Fruit fly (Drosophila melanogaster) whole organism, adult: Measurements from ENCODE around the gene mRpL21.

Experiments used
- CG11617 ChIP-seq: fragments of 200-800 bp; sonication (Bioruptor generic); optimal IDR thresholded peaks from 2 replicates; lab custom pipeline; 2017; ENCODE audit warnings: mild to moderate bottlenecking, missing biosample characterization, missing genetic modification reagents, missing genetic modification characterization
- CG14711 ChIP-seq: fragments of 200-800 bp; sonication (Bioruptor generic); optimal IDR thresholded peaks from 2 replicates; lab custom pipeline; 2018; ENCODE audit warnings: missing biosample characterization, mild to moderate bottlenecking, missing genetic modification characterization, moderate library complexity
- Crg-1 ChIP-seq: fragments of 200-800 bp; sonication (Bioruptor generic); optimal IDR thresholded peaks from 2 replicates; lab custom pipeline; 2016; ENCODE audit warnings: missing biosample characterization, missing genetic modification characterization
- kay ChIP-seq: fragments of 200-800 bp; sonication (Bioruptor generic); peaks from one replicate; lab custom pipeline; 2016; ENCODE audit warnings: missing biosample characterization, missing genetic modification characterization, borderline replicate concordance
- ovo ChIP-seq: fragments of 200-800 bp; sonication (Bioruptor generic); optimal IDR thresholded peaks from 2 replicates; lab custom pipeline; 2016; ENCODE audit warnings: missing biosample characterization, missing genetic modification characterization
- pad ChIP-seq: fragments of 200-800 bp; sonication (Bioruptor generic); optimal IDR thresholded peaks from 3 replicates; lab custom pipeline; 2017; ENCODE audit warnings: missing biosample characterization, missing genetic modification characterization, mild to moderate bottlenecking, moderate library complexity, missing genetic modification reagents
- toe ChIP-seq: fragments of 200-800 bp; sonication (Bioruptor generic); optimal IDR thresholded peaks from 2 replicates; lab custom pipeline; 2016; ENCODE audit warnings: missing biosample characterization, missing genetic modification characterization

DNA sequence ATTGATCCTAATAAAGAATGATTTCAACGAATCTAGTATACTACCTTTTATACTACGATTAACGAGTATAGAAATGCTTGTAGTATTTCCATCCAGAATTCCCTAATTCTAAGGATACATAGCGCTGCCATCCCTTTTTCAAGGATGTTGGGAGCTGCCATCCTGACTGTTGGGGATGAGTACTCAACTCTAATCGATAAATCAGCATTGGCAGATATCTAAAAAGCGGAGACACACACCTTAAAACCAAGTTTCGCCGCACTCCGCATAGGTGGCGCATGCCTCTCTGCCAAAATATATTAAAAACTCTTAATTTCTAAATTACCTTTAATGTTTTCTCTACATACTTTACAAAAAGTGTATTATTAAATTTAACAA lies 39.4 kb upstream of the mRpL21 start, which contains the start of gene fal:
- TF ChIP-seq kay (GFP tag; lab: Kevin White, UChicago) (no peak), Crg-1 (GFP tag; lab: Kevin White, UChicago) (no peak), toe (GFP tag; lab: Kevin White, UChicago) (peak; percentile 38), ovo (GFP tag; lab: Kevin White, UChicago) (no peak), pad (GFP tag; lab: Kevin White, UChicago) (no peak), CG11617 (GFP tag; lab: Kevin White, UChicago) (no peak), CG14711 (tag; lab: Kevin White, UChicago) (no peak)
